Worm (Caenorhabditis elegans) whole organism, L4 larva: Measurements from ENCODE around the gene C05A2.4.

Source experiments
- ZK546.5 ChIP-seq, 2 experiments: sonication (generic microtip); optimal IDR thresholded peaks; 2 replicates each; lab custom pipeline; 2017; ENCODE audit warnings: missing biosample characterization in 2 of 2, missing genetic modification characterization in 2 of 2
- aha-1 ChIP-seq: fragments of 150-350 bp; peaks from one replicate; lab custom pipeline; 2014; ENCODE audit warnings: missing biosample characterization, missing genetic modification characterization
- ceh-32 ChIP-seq: sonication (generic microtip); optimal IDR thresholded peaks from 2 replicates; lab custom pipeline; 2016; ENCODE audit warnings: mild to moderate bottlenecking, missing genetic modification characterization, missing compliant biosample characterization; ENCODE audit not compliant: poor library complexity
- ceh-44 ChIP-seq: fragments of 200-800 bp; sonication (Bioruptor generic); IDR thresholded peaks from 2 replicates; pipeline ENCODE4 v1.3.6; 2022; ENCODE audit warnings: missing genetic modification reagents, missing genetic modification characterization, missing compliant biosample characterization
- cey-2 ChIP-seq: sonication (generic microtip); optimal IDR thresholded peaks from 3 replicates; lab custom pipeline; 2017; ENCODE audit warnings: missing genetic modification characterization, mild to moderate bottlenecking, missing compliant biosample characterization, antibody characterized with exemption, borderline replicate concordance; ENCODE audit not compliant: insufficient read depth
- daf-16 ChIP-seq, 3 experiments: sonication (generic microtip); optimal IDR thresholded peaks; 2 replicates each; lab custom pipeline; 2016 to 2017; ENCODE audit warnings: missing genetic modification characterization in 3 of 3, missing genetic modification reagents in 3 of 3, mild to moderate bottlenecking in 2 of 3, missing compliant biosample characterization in 2 of 3, missing biosample characterization in 1 of 3, moderate library complexity in 1 of 3
- dmd-6 ChIP-seq: fragments of 200-800 bp; sonication (Bioruptor generic); IDR thresholded peaks from 2 replicates; pipeline ENCODE4 v1.3.6; 2022; ENCODE audit warnings: missing genetic modification reagents, missing genetic modification characterization, missing compliant biosample characterization
- dve-1 ChIP-seq: sonication (generic microtip); optimal IDR thresholded peaks from 2 replicates; lab custom pipeline; 2017; ENCODE audit warnings: antibody characterized with exemption, mild to moderate bottlenecking, missing genetic modification characterization, missing compliant biosample characterization; ENCODE audit not compliant: insufficient read depth
- hlh-11 ChIP-seq: fragments of 200-800 bp; sonication (Bioruptor generic); optimal IDR thresholded peaks from 2 replicates; lab custom pipeline; 2018; ENCODE audit warnings: mild to moderate bottlenecking, missing genetic modification characterization, missing compliant biosample characterization
- hlh-30 ChIP-seq: sonication (generic microtip); optimal IDR thresholded peaks from 2 replicates; lab custom pipeline; 2017; ENCODE audit warnings: antibody characterized with exemption, mild to moderate bottlenecking, missing genetic modification characterization, missing compliant biosample characterization; ENCODE audit not compliant: insufficient read depth
- jun-1 ChIP-seq: fragments of 150-350 bp; optimal IDR thresholded peaks from 2 replicates; lab custom pipeline; 2014; ENCODE audit warnings: missing biosample characterization, missing genetic modification reagents, missing genetic modification characterization
- lin-1 ChIP-seq: fragments of 200-800 bp; sonication (Bioruptor generic); IDR thresholded peaks from 2 replicates; pipeline ENCODE4 v1.3.6; 2022; ENCODE audit warnings: missing genetic modification reagents, missing genetic modification characterization, missing compliant biosample characterization
- lin-29 ChIP-seq: fragments of 200-800 bp; sonication (Bioruptor generic); IDR thresholded peaks from 2 replicates; pipeline ENCODE4 v1.3.6; 2022; ENCODE audit warnings: missing genetic modification reagents, missing genetic modification characterization, missing compliant biosample characterization
- lin-38 ChIP-seq: fragments of 200-800 bp; sonication (Bioruptor generic); IDR thresholded peaks from 2 replicates; pipeline ENCODE4 v1.3.6; 2022; ENCODE audit warnings: missing genetic modification reagents, missing genetic modification characterization, missing compliant biosample characterization
- madf-9 ChIP-seq: fragments of 200-800 bp; sonication (Bioruptor generic); conservative IDR thresholded peaks from 2 replicates; pipeline ENCODE4 v1.3.6; 2022; ENCODE audit warnings: missing genetic modification reagents, missing genetic modification characterization, missing compliant biosample characterization
- mdl-1 ChIP-seq, 2 experiments: fragments of 150-350 bp in 1 of 2; sonication (generic microtip) in 1 of 2; optimal IDR thresholded peaks; 2 replicates each; lab custom pipeline; 2014 to 2017; ENCODE audit warnings: missing biosample characterization in 2 of 2, missing genetic modification characterization in 2 of 2
- nhr-10 ChIP-seq: fragments of 150-350 bp; optimal IDR thresholded peaks from 2 replicates; lab custom pipeline; 2014; ENCODE audit warnings: missing biosample characterization, missing genetic modification characterization
- nhr-102 ChIP-seq: sonication (generic microtip); optimal IDR thresholded peaks from 2 replicates; lab custom pipeline; 2016; ENCODE audit warnings: mild to moderate bottlenecking, missing genetic modification characterization, moderate library complexity, missing compliant biosample characterization
- nhr-11 ChIP-seq: fragments of 150-350 bp; optimal IDR thresholded peaks from 2 replicates; lab custom pipeline; 2014; ENCODE audit warnings: missing biosample characterization, missing genetic modification characterization
- nhr-28 ChIP-seq: fragments of 150-350 bp; optimal IDR thresholded peaks from 2 replicates; lab custom pipeline; 2014; ENCODE audit warnings: missing biosample characterization, missing genetic modification characterization
- nhr-42 ChIP-seq: fragments of 200-800 bp; sonication (Bioruptor generic); IDR thresholded peaks from 2 replicates; pipeline ENCODE4 v1.3.6; 2022; ENCODE audit warnings: missing genetic modification characterization, missing compliant biosample characterization
- nhr-48 ChIP-seq: sonication (generic microtip); optimal IDR thresholded peaks from 2 replicates; lab custom pipeline; 2016; ENCODE audit warnings: mild to moderate bottlenecking, missing genetic modification characterization, missing compliant biosample characterization
- nhr-6 ChIP-seq: fragments of 150-350 bp; optimal IDR thresholded peaks from 2 replicates; lab custom pipeline; 2014; ENCODE audit warnings: missing biosample characterization, missing genetic modification characterization
- nhr-77 ChIP-seq: fragments of 150-350 bp; optimal IDR thresholded peaks from 2 replicates; lab custom pipeline; 2014; ENCODE audit warnings: missing biosample characterization, missing genetic modification characterization
- pqm-1 ChIP-seq: sonication (generic microtip); optimal IDR thresholded peaks from 2 replicates; lab custom pipeline; 2017; ENCODE audit warnings: missing biosample characterization, missing genetic modification characterization
- rbr-2 ChIP-seq: sonication (generic microtip); optimal IDR thresholded peaks from 2 replicates; lab custom pipeline; 2016; ENCODE audit warnings: missing genotype, missing genetic modification characterization, missing compliant biosample characterization
- sdz-12 ChIP-seq: fragments of 200-800 bp; sonication (Bioruptor generic); optimal IDR thresholded peaks from 2 replicates; lab custom pipeline; 2018; ENCODE audit warnings: mild to moderate bottlenecking, missing genetic modification characterization, missing compliant biosample characterization
- spr-1 ChIP-seq: sonication (generic microtip); optimal IDR thresholded peaks from 2 replicates; lab custom pipeline; 2016; ENCODE audit warnings: mild to moderate bottlenecking, missing genetic modification characterization, missing compliant biosample characterization
- tra-1 ChIP-seq: fragments of 200-800 bp; sonication (Bioruptor generic); IDR thresholded peaks from 2 replicates; pipeline ENCODE4 v1.3.6; 2022; ENCODE audit warnings: missing genetic modification reagents, missing genetic modification characterization, missing compliant biosample characterization
- unc-130 ChIP-seq: sonication (generic microtip); optimal IDR thresholded peaks from 2 replicates; lab custom pipeline; 2016; ENCODE audit warnings: missing genetic modification reagents, missing genetic modification characterization, missing compliant biosample characterization
- unc-39 ChIP-seq: sonication (generic microtip); optimal IDR thresholded peaks from 2 replicates; lab custom pipeline; 2017; ENCODE audit warnings: missing biosample characterization, missing genetic modification characterization
- unc-62 ChIP-seq, 3 experiments: fragments of 150-350 bp in 1 of 3; sonication (generic microtip); optimal IDR thresholded peaks in 2 of 3; peaks in 1 of 3; 1 replicate in 1 of 3; 2 replicates in 2 of 3; lab custom pipeline; 2014 to 2017; ENCODE audit warnings: missing biosample characterization in 3 of 3, missing genetic modification characterization in 3 of 3, missing genetic modification reagents in 3 of 3, missing genotype in 1 of 3

The C05A2.4 gene

ce11 chrV:10723583-10723982 is 28.3 kb downstream of the C05A2.4 start:
- TF ChIP-seq nhr-11 (peak; percentile 34), sdz-12 (no peak), daf-16 (GFP tag; optimal IDR thresholded peaks at IDR 0.05; lab: Kevin White, UChicago) (peak in 1 of 2 experiments; percentile 41), daf-16 (tag; optimal IDR thresholded peaks at IDR 0.05; lab: Kevin White, UChicago) (no peak), unc-62 (GFP tag; optimal IDR thresholded peaks at IDR 0.05 in 1 of 2; lab: Kevin White, UChicago) (peak in 1 of 2 experiments; percentile 99), unc-62 (tag; optimal IDR thresholded peaks at IDR 0.05; lab: Kevin White, UChicago) (no peak)

ce11 chrV:10724472-10724871 is 29.2 kb downstream of the C05A2.4 start:
- no peak for TF ChIP-seq unc-130 (GFP tag; lab: Kevin White, UChicago)
- no peak for TF ChIP-seq nhr-42 (GFP tag; lab: Robert Waterston, UW)
- TF ChIP-seq rbr-2 (tag; lab: Kevin White, UChicago), result no peak
- no peak for TF ChIP-seq nhr-6 (tag; lab: Kevin White, UChicago)
- TF ChIP-seq mdl-1 (tag; optimal IDR thresholded peaks at IDR 0.05; lab: Kevin White, UChicago), result no peak
- peak; percentile 4 for TF ChIP-seq hlh-11
- TF ChIP-seq lin-1, result no peak
- no peak for TF ChIP-seq madf-9 (GFP tag; lab: Robert Waterston, UW)
- no peak for TF ChIP-seq lin-29 (GFP tag; lab: Robert Waterston, UW)
- peak; percentile 70 for TF ChIP-seq hlh-30 (tag; lab: Kevin White, UChicago)
- TF ChIP-seq cey-2, result no peak
- TF ChIP-seq ceh-44 (GFP tag; lab: Robert Waterston, UW), result no peak
- TF ChIP-seq aha-1 (tag; lab: Kevin White, UChicago), result peak; percentile 89

- TF ChIP-seq aha-1 (tag; lab: Kevin White, UChicago), result peak; percentile 56
- peak; percentile 4 to 36 for TF ChIP-seq mdl-1 (tag; optimal IDR thresholded peaks at IDR 0.05; lab: Kevin White, UChicago)
- TF ChIP-seq dmd-6, result peak; percentile 11; the same call in 1 of the 2 replicates
- TF ChIP-seq jun-1, result no peak
- TF ChIP-seq nhr-28 (tag; lab: Kevin White, UChicago), result peak; percentile 92
- no peak for TF ChIP-seq unc-39 (tag; lab: Kevin White, UChicago)
- peak; percentile 36 for TF ChIP-seq hlh-11
- peak; percentile 56 for TF ChIP-seq hlh-30 (tag; lab: Kevin White, UChicago)
- peak; percentile 10 for TF ChIP-seq dve-1 (tag; lab: Kevin White, UChicago)
- TF ChIP-seq daf-16 (GFP tag; optimal IDR thresholded peaks at IDR 0.05; lab: Kevin White, UChicago), result no peak
- TF ChIP-seq daf-16 (tag; optimal IDR thresholded peaks at IDR 0.05; lab: Kevin White, UChicago), result peak; percentile 9
Measured at ce11 chrV:10725424-10725951, 30.2 kb downstream of the C05A2.4 start.

- peak; percentile 76 for TF ChIP-seq pqm-1 (tag; lab: Kevin White, UChicago)
- TF ChIP-seq nhr-77 (tag; lab: Kevin White, UChicago), result peak; percentile 38
- peak; percentile 69 for TF ChIP-seq aha-1 (tag; lab: Kevin White, UChicago)
- peak; percentile 29 for TF ChIP-seq nhr-102
- no peak for TF ChIP-seq ZK546.5 (tag; optimal IDR thresholded peaks at IDR 0.05; lab: Kevin White, UChicago)
- TF ChIP-seq mdl-1 (tag; optimal IDR thresholded peaks at IDR 0.05; lab: Kevin White, UChicago), result peak in 1 of 2 experiments; percentile 45
- no peak for TF ChIP-seq daf-16 (GFP tag; optimal IDR thresholded peaks at IDR 0.05; lab: Kevin White, UChicago)
- TF ChIP-seq daf-16 (tag; optimal IDR thresholded peaks at IDR 0.05; lab: Kevin White, UChicago), result peak; percentile 70
- TF ChIP-seq hlh-11, result peak; percentile 74
- TF ChIP-seq ceh-32 (tag; lab: Kevin White, UChicago), result no peak
- TF ChIP-seq spr-1, result no peak
- 0 out of 2 replicates have a peak, but pooled peaks have one; percentile 23 for TF ChIP-seq tra-1
- TF ChIP-seq dmd-6, result peak; percentile 78
- TF ChIP-seq nhr-28 (tag; lab: Kevin White, UChicago), result peak; percentile 97
- no peak for TF ChIP-seq nhr-10 (tag; lab: Kevin White, UChicago)
- peak in 1 of 2 experiments; percentile 53 for TF ChIP-seq unc-62 (GFP tag; optimal IDR thresholded peaks at IDR 0.05 in 1 of 2; lab: Kevin White, UChicago)
- TF ChIP-seq unc-62 (tag; optimal IDR thresholded peaks at IDR 0.05; lab: Kevin White, UChicago), result no peak
- no peak for TF ChIP-seq lin-38
- TF ChIP-seq nhr-6 (tag; lab: Kevin White, UChicago), result no peak
- peak; percentile 35 for TF ChIP-seq dve-1 (tag; lab: Kevin White, UChicago)
- peak; percentile 76 for TF ChIP-seq nhr-48 (tag; lab: Kevin White, UChicago)
Measured at ce11 chrV:10726691-10727090, 31.4 kb downstream of the C05A2.4 start.
